Fruit fly (Drosophila melanogaster): ENCODE measurements around the gene CG10555.
A peak's percentile ranks its signal among the peaks of the same experiment; 100 is the strongest.

The CG10555 gene

DNA sequence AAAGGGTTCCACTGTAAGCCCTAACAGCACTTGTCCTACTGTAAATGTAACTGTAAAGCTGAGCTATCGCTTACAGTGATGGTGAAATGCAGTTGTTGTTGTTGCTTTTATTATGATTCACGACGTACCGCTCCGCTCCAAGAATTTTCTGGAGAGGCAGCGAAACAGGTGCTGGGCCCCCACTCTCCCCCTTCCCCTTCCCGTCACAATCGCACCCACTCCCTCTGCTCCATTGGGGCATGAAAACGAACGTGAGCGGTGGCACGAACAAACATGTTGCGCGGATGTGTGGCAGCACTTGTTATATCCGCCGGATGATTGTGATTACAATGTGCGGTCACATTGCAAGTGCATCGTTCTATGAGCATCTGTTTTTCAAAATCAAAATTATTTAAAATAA, 20.8 kb downstream of the CG10555 start (continued):
- TF ChIP-seq lov (optimal IDR thresholded peaks at IDR 0.05) (no peak), lov (GFP tag; IDR thresholded peaks at IDR 0.05) (no peak), CG9817 (tag; optimal IDR thresholded peaks at IDR 0.05) (no peak), CG11456 (GFP tag; IDR thresholded peaks at IDR 0.05) (no peak), CG12391 (tag; optimal IDR thresholded peaks at IDR 0.05) (no peak), MTF-1 (GFP tag; optimal IDR thresholded peaks at IDR 0.05; ENCODE audit: borderline replicate concordance) (no peak), Sry-δ (GFP tag; optimal IDR thresholded peaks at IDR 0.05) (no peak), chm (GFP tag; IDR thresholded peaks at IDR 0.05) (0 out of 2 replicates have a peak, but pooled peaks have one; percentile 10), crol (GFP tag; IDR thresholded peaks at IDR 0.05) (peak; percentile 84), CG7963 (GFP tag; IDR thresholded peaks at IDR 0.05; ENCODE audit: partially characterized antibody) (no peak), CG5180 (GFP tag; optimal IDR thresholded peaks at IDR 0.05) (peak; percentile 66), CG18619 (GFP tag; optimal IDR thresholded peaks at IDR 0.05) (no peak), Pdp1 (GFP tag; optimal IDR thresholded peaks at IDR 0.05) (no peak), ind (GFP tag; optimal IDR thresholded peaks at IDR 0.05) (no peak), twi (tag; optimal IDR thresholded peaks at IDR 0.05) (peak; percentile 44), CG8388 (GFP tag; optimal IDR thresholded peaks at IDR 0.05) (no peak), pum (GFP tag; optimal IDR thresholded peaks at IDR 0.05) (no peak), CG4360 (GFP tag; IDR thresholded peaks at IDR 0.05) (peak; percentile 71), Myb (GFP tag; optimal IDR thresholded peaks at IDR 0.05) (no peak), CG15696 (tag; optimal IDR thresholded peaks at IDR 0.05) (no peak), zen2 (GFP tag; IDR thresholded peaks at IDR 0.05; ENCODE audit: partially characterized antibody) (no peak), D19A (tag; optimal IDR thresholded peaks at IDR 0.05) (no peak), CG9932 (GFP tag; IDR thresholded peaks at IDR 0.05) (no peak), tll (GFP tag; optimal IDR thresholded peaks at IDR 0.05) (no peak), E2f2 (GFP tag; IDR thresholded peaks at IDR 0.05) (no peak), pros (GFP tag; optimal IDR thresholded peaks at IDR 0.05) (no peak), p53 (GFP tag; optimal IDR thresholded peaks at IDR 0.05) (peak; percentile 84), CG32772 (GFP tag; IDR thresholded peaks at IDR 0.05) (no peak), Doc2 (GFP tag; IDR thresholded peaks at IDR 0.05) (no peak), Sox100B (GFP tag; optimal IDR thresholded peaks at IDR 0.05) (no peak), CG2202 (tag; optimal IDR thresholded peaks at IDR 0.05) (no peak), CG33557 (GFP tag; optimal IDR thresholded peaks at IDR 0.05) (no peak), prd (optimal IDR thresholded peaks at IDR 0.05) (no peak), prd (GFP tag; IDR thresholded peaks at IDR 0.05) (no peak), vvl (GFP tag; IDR thresholded peaks at IDR 0.05) (no peak), CG12219 (GFP tag; optimal IDR thresholded peaks at IDR 0.05) (no peak), CG14710 (tag; optimal IDR thresholded peaks at IDR 0.05) (peak; percentile 43), kni (GFP tag; optimal IDR thresholded peaks at IDR 0.05) (peak; percentile 75), peb (GFP tag; IDR thresholded peaks at IDR 0.05) (no peak), CG3995 (GFP tag; optimal IDR thresholded peaks at IDR 0.05) (no peak), CG34422 (GFP tag; IDR thresholded peaks at IDR 0.05) (no peak), ac (GFP tag; optimal IDR thresholded peaks at IDR 0.05) (no peak), gt (GFP tag; IDR thresholded peaks at IDR 0.05) (no peak), Xrp1 (GFP tag; IDR thresholded peaks at IDR 0.05) (no peak), nmo (GFP tag; optimal IDR thresholded peaks at IDR 0.05) (no peak), D (optimal IDR thresholded peaks at IDR 0.05) (no peak), D (GFP tag; optimal IDR thresholded peaks at IDR 0.05) (no peak), Nf-YC (tag; optimal IDR thresholded peaks at IDR 0.05) (no peak), CG6654 (GFP tag; optimal IDR thresholded peaks at IDR 0.05) (no peak), BEAF-32 (GFP tag; optimal IDR thresholded peaks at IDR 0.05) (no peak), CTCF (GFP tag; optimal IDR thresholded peaks at IDR 0.05) (no peak), CG6175 (GFP tag; IDR thresholded peaks at IDR 0.05) (no peak), tio (GFP tag; optimal IDR thresholded peaks at IDR 0.05) (no peak)
